Worm (Caenorhabditis elegans) whole organism, late embryonic: ENCODE results near the gene hil-4.

Source experiments
- C08G9.2 ChIP-seq: sonication (generic microtip); optimal IDR thresholded peaks from 2 replicates; lab custom pipeline; 2016; ENCODE audit warnings: mild to moderate bottlenecking, missing genetic modification characterization, moderate library complexity, missing compliant biosample characterization
- K09A11.1 ChIP-seq: sonication (generic microtip); optimal IDR thresholded peaks from 2 replicates; lab custom pipeline; 2017; ENCODE audit warnings: antibody characterized with exemption, mild to moderate bottlenecking, missing genetic modification characterization, missing compliant biosample characterization; ENCODE audit not compliant: insufficient read depth
- T23F11.4 ChIP-seq: fragments of 200-800 bp; sonication (Bioruptor generic); optimal IDR thresholded peaks from 2 replicates; lab custom pipeline; 2018; ENCODE audit warnings: mild to moderate bottlenecking, missing genetic modification characterization, missing compliant biosample characterization
- ahr-1 ChIP-seq: sonication (generic microtip); optimal IDR thresholded peaks from 2 replicates; lab custom pipeline; 2016; ENCODE audit warnings: missing genetic modification characterization, missing compliant biosample characterization
- ceh-2 ChIP-seq: sonication (generic microtip); optimal IDR thresholded peaks from 2 replicates; lab custom pipeline; 2016; ENCODE audit warnings: missing genotype, missing genetic modification characterization, missing compliant biosample characterization
- ceh-45 ChIP-seq: fragments of 200-800 bp; sonication (Bioruptor generic); IDR thresholded peaks from 2 replicates; pipeline ENCODE4 v1.3.6; 2022; ENCODE audit warnings: missing genetic modification reagents, missing genetic modification characterization, missing compliant biosample characterization
- ceh-48 ChIP-seq: sonication (generic microtip); optimal IDR thresholded peaks from 2 replicates; lab custom pipeline; 2016; ENCODE audit warnings: missing genetic modification characterization, inconsistent platforms, missing compliant biosample characterization
- che-1 ChIP-seq: sonication (generic microtip); optimal IDR thresholded peaks from 2 replicates; lab custom pipeline; 2016; ENCODE audit warnings: mild to moderate bottlenecking, missing genetic modification characterization, missing compliant biosample characterization
- elt-4 ChIP-seq: sonication (generic microtip); optimal IDR thresholded peaks from 2 replicates; lab custom pipeline; 2016; ENCODE audit warnings: missing genetic modification characterization, missing compliant biosample characterization
- fkh-10 ChIP-seq: fragments of 150-350 bp; optimal IDR thresholded peaks from 2 replicates; lab custom pipeline; 2014; ENCODE audit warnings: missing biosample characterization, missing genetic modification reagents, missing genetic modification characterization
- gmeb-2 ChIP-seq: sonication (generic microtip); optimal IDR thresholded peaks from 2 replicates; lab custom pipeline; 2016; ENCODE audit warnings: missing genetic modification characterization, inconsistent platforms, missing compliant biosample characterization
- hlh-13 ChIP-seq: fragments of 200-800 bp; sonication (Bioruptor generic); optimal IDR thresholded peaks from 2 replicates; lab custom pipeline; 2018; ENCODE audit warnings: mild to moderate bottlenecking, missing genetic modification characterization, missing compliant biosample characterization
- hlh-6 ChIP-seq: sonication (generic microtip); optimal IDR thresholded peaks from 2 replicates; lab custom pipeline; 2016; ENCODE audit warnings: missing genotype, missing genetic modification characterization, missing compliant biosample characterization
- hlh-8 ChIP-seq: sonication (generic microtip); optimal IDR thresholded peaks from 2 replicates; lab custom pipeline; 2016; ENCODE audit warnings: missing genotype, missing genetic modification characterization, missing compliant biosample characterization
- lim-6 ChIP-seq: sonication (generic microtip); optimal IDR thresholded peaks from 2 replicates; lab custom pipeline; 2016; ENCODE audit warnings: missing genetic modification characterization, missing compliant biosample characterization
- lin-11 ChIP-seq: fragments of 200-800 bp; sonication (Bioruptor generic); optimal IDR thresholded peaks from 2 replicates; lab custom pipeline; 2018; ENCODE audit warnings: mild to moderate bottlenecking, missing genetic modification characterization, missing compliant biosample characterization
- nfya-1 ChIP-seq: sonication (generic microtip); optimal IDR thresholded peaks from 2 replicates; lab custom pipeline; 2017; ENCODE audit warnings: missing genetic modification characterization, mild to moderate bottlenecking, missing compliant biosample characterization, antibody characterized with exemption, moderate library complexity
- nhr-11 ChIP-seq: fragments of 150-350 bp; optimal IDR thresholded peaks from 2 replicates; lab custom pipeline; 2014; ENCODE audit warnings: missing biosample characterization, missing genetic modification characterization
- nhr-232 ChIP-seq: sonication (generic microtip); optimal IDR thresholded peaks from 2 replicates; lab custom pipeline; 2016; ENCODE audit warnings: missing genetic modification characterization, missing compliant biosample characterization
- pat-9 ChIP-seq: fragments of 200-800 bp; sonication (Bioruptor generic); optimal IDR thresholded peaks from 2 replicates; lab custom pipeline; 2018; ENCODE audit warnings: mild to moderate bottlenecking, missing genetic modification characterization, moderate library complexity, missing compliant biosample characterization
- pha-4 ChIP-seq: fragments of 150-350 bp; optimal IDR thresholded peaks from 2 replicates; lab custom pipeline; 2018; ENCODE audit warnings: missing biosample characterization, missing genetic modification reagents, missing genetic modification characterization
- pqm-1 ChIP-seq: sonication (generic microtip); optimal IDR thresholded peaks from 2 replicates; lab custom pipeline; 2016; ENCODE audit warnings: missing genetic modification characterization, missing compliant biosample characterization
- rnt-1 ChIP-seq: sonication (generic microtip); optimal IDR thresholded peaks from 2 replicates; lab custom pipeline; 2016; ENCODE audit warnings: missing genetic modification characterization, missing compliant biosample characterization
- sox-2 ChIP-seq: fragments of 200-800 bp; sonication (Bioruptor generic); IDR thresholded peaks from 2 replicates; pipeline ENCODE4 v1.3.6; 2022; ENCODE audit warnings: missing genetic modification reagents, missing genetic modification characterization, missing compliant biosample characterization
- sox-4 ChIP-seq: sonication (generic microtip); optimal IDR thresholded peaks from 2 replicates; lab custom pipeline; 2017; ENCODE audit warnings: mild to moderate bottlenecking, missing genetic modification characterization, inconsistent platforms, missing compliant biosample characterization
- syd-9 ChIP-seq: sonication (generic microtip); optimal IDR thresholded peaks from 2 replicates; lab custom pipeline; 2016; ENCODE audit warnings: mild to moderate bottlenecking, missing genetic modification characterization, moderate library complexity, missing compliant biosample characterization
- tbx-2 ChIP-seq: sonication (generic microtip); optimal IDR thresholded peaks from 2 replicates; lab custom pipeline; 2016; ENCODE audit warnings: missing genetic modification characterization, missing compliant biosample characterization
- tbx-7 ChIP-seq: sonication (generic microtip); optimal IDR thresholded peaks from 2 replicates; lab custom pipeline; 2016; ENCODE audit warnings: missing genotype, missing genetic modification characterization, missing compliant biosample characterization
- ttx-3 ChIP-seq: sonication (generic microtip); optimal IDR thresholded peaks from 2 replicates; lab custom pipeline; 2016; ENCODE audit warnings: missing genetic modification reagents, missing genetic modification characterization, missing compliant biosample characterization
- unc-42 ChIP-seq: sonication (generic microtip); optimal IDR thresholded peaks from 2 replicates; lab custom pipeline; 2016; ENCODE audit warnings: missing genotype, missing genetic modification characterization, missing compliant biosample characterization
- unc-55 ChIP-seq: sonication (generic microtip); optimal IDR thresholded peaks from 2 replicates; lab custom pipeline; 2017; ENCODE audit warnings: missing biosample characterization, missing genetic modification reagents, missing genetic modification characterization
- unc-86 ChIP-seq: sonication (generic microtip); optimal IDR thresholded peaks from 2 replicates; lab custom pipeline; 2016; ENCODE audit warnings: missing genetic modification characterization, missing compliant biosample characterization
- zip-5 ChIP-seq: sonication (generic microtip); optimal IDR thresholded peaks from 2 replicates; lab custom pipeline; 2016; ENCODE audit warnings: missing genetic modification characterization, missing compliant biosample characterization
- ztf-16 ChIP-seq: sonication (generic microtip); optimal IDR thresholded peaks from 2 replicates; lab custom pipeline; 2017; ENCODE audit warnings: missing genetic modification characterization, missing compliant biosample characterization

The hil-4 gene

DNA sequence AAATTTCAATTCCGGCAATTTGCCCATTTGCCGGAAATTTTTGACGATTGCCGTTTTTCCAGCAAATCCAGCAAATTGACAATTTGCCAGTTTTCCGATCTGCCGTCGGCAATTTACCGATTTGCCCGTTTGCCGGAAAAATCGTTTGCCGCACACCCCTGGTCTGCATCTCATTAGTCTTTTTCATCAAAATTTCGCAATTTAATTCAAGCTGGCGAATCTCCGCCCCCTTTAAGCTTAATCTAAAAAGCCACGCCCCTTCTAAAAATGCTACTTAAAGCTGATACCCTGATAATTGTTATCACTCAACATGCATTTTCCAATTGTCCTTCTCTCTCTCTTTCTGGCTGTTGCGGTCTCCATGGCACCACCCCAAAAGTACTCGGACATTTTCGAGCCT lies 29.2 kb downstream of the hil-4 start, which contains the start of gene Y60C6A.1:
Y60C6A.1 (plus strand) TSS at position 301 of the 400 bp plus-strand sequence.
- TF ChIP-seq T23F11.4 (GFP tag; lab: Kevin White, UChicago) (no peak), tbx-2 (tag; lab: Kevin White, UChicago) (no peak), sox-4 (no peak), hlh-6 (tag; lab: Kevin White, UChicago) (no peak), unc-42 (no peak), nfya-1 (tag; lab: Kevin White, UChicago) (no peak), pat-9 (tag; lab: Kevin White, UChicago) (no peak), K09A11.1 (tag; lab: Kevin White, UChicago) (no peak), ceh-2 (tag; lab: Kevin White, UChicago) (no peak), unc-86 (no peak), zip-5 (tag; lab: Kevin White, UChicago) (no peak), che-1 (tag; lab: Kevin White, UChicago) (no peak), hlh-8 (tag; lab: Kevin White, UChicago) (no peak), fkh-10 (GFP tag; lab: Kevin White, UChicago) (no peak), pqm-1 (tag; lab: Kevin White, UChicago) (no peak), rnt-1 (tag; lab: Kevin White, UChicago) (no peak), gmeb-2 (tag; lab: Kevin White, UChicago) (no peak), elt-4 (tag; lab: Kevin White, UChicago) (no peak), lim-6 (tag; lab: Kevin White, UChicago) (no peak)

DNA sequence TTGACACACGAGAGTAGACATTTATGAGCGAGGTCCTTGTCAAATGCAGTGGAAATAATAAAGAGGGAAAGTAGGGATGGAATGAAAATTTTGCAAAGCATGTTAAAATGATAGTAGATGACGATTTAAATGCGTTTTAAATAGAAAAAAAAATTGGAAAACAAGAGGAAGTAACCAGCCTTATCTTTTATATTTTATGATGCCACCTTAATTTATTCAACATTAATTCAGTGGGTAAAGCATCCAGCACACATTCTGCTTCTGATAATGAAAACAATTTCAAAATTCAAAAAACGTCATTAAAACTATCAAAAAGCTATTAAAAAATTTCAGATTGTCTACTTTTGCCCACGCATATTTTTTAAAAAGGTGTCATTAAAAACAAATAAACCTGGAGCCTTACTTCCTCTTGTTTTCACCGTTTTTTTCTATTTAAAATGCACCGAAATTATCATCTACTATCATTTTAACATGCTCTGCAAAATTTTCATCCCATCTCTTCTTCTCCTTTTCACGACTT lies 31.3 kb downstream of the hil-4 start, which contains the start of the genes Y60C6A.2 and Y60C6A.3:
Y60C6A.2 (minus strand) TSS at position 101 of the 520 bp plus-strand sequence.
Y60C6A.3 (plus strand) TSS at position 470 of the 520 bp plus-strand sequence.
- TF ChIP-seq unc-55 (GFP tag; lab: Kevin White, UChicago) (no peak), syd-9 (tag; lab: Kevin White, UChicago) (no peak), C08G9.2 (tag; lab: Kevin White, UChicago) (no peak), lim-6 (tag; lab: Kevin White, UChicago) (no peak), hlh-13 (no peak)

DNA sequence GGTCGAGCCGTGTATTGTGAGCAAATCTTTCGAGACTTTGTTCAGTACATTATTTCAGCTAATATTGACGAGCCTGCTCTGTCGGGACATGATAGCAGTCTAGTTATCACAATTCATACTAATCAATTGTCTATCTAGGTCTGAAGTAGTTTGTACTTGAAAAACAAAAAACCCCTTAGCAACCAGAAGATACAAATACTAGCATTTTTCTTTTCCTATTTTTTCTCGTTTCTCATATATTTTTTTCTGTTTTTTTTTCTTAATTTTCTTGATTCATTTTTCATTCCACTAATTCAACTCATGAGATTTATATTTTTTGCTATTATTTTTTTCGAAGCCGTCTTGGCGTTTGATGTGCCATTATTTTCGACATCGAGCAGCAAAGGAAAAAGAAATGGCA lies 33.1 kb downstream of the hil-4 start, which contains the start of gene R02F11.9:
R02F11.9 (plus strand) TSS at position 301 of the 400 bp plus-strand sequence.
- TF ChIP-seq tbx-7 (tag; lab: Kevin White, UChicago), result no peak
- no peak for TF ChIP-seq zip-5 (tag; lab: Kevin White, UChicago)
- TF ChIP-seq hlh-8 (tag; lab: Kevin White, UChicago), result no peak
- no peak for TF ChIP-seq ahr-1 (tag; lab: Kevin White, UChicago)

DNA sequence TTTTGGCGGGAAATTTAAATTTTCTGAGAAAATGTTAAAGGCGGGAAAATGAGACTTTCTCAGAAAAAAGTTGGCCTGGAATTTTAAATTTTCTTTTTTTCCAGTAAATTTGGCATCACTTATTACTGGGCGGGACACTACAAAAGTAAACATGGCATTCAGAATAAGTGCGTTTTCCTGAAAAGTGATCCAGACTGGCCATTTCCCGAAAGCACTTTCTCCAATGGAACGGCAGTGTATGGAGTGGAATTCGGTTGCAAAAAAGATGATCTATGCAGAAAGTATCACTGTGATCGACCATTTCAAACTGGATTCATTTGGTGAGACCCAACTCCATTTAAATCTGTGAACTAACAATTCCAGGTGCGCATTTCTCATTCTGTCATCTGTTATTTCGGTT lies 33.7 kb downstream of the hil-4 start:
- TF ChIP-seq ztf-16 (tag; lab: Kevin White, UChicago) (no peak), nhr-232 (no peak), syd-9 (tag; lab: Kevin White, UChicago) (no peak), lim-6 (tag; lab: Kevin White, UChicago) (no peak), lin-11 (tag; lab: Kevin White, UChicago) (no peak), elt-4 (tag; lab: Kevin White, UChicago) (no peak), pha-4 (tag; lab: Kevin White, UChicago) (no peak)

DNA sequence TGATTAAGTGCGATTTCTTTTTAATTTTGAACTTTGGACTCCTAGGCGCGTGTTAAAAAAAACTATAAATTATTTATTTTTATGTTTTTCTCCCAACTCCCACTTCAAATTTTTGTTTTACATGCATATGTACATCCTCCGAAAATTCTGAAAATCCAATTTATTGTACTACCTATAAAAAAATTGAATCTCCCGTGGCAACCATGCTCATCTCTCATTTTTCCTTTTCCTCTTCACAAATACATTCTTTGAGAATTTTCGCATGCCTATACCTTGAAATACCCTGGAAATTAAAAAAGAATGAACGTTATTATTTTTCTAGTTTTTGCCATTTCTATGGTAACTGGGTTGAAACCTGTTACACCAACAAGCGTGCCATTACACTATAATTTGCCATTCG lies 34.7 kb downstream of the hil-4 start, which contains the start of gene R02F11.10:
R02F11.10 (plus strand) TSS at position 301 of the 400 bp plus-strand sequence.
- TF ChIP-seq ceh-45 (GFP tag; lab: Robert Waterston, UW), result no peak
- no peak for TF ChIP-seq ahr-1 (tag; lab: Kevin White, UChicago)
- TF ChIP-seq ceh-48, result no peak
- TF ChIP-seq ttx-3 (tag; lab: Kevin White, UChicago), result no peak
- TF ChIP-seq nhr-11, result no peak
- no peak for TF ChIP-seq C08G9.2 (tag; lab: Kevin White, UChicago)
- TF ChIP-seq hlh-8 (tag; lab: Kevin White, UChicago), result no peak
- no peak for TF ChIP-seq sox-2
- TF ChIP-seq zip-5 (tag; lab: Kevin White, UChicago), result no peak
